Worm (Caenorhabditis elegans) whole organism, late embryonic: ENCODE measurements around the gene grl-9.

Source experiments
- ahr-1 ChIP-seq: sonication (generic microtip); optimal IDR thresholded peaks from 2 replicates; lab custom pipeline; 2016; ENCODE audit warnings: missing genetic modification characterization, missing compliant biosample characterization
- ama-1 ChIP-seq: fragments of 150-350 bp; optimal IDR thresholded peaks from 2 replicates; lab custom pipeline; 2014
- elt-2 ChIP-seq: sonication (generic microtip); optimal IDR thresholded peaks from 2 replicates; lab custom pipeline; 2016; ENCODE audit warnings: missing genetic modification reagents, missing genetic modification characterization, missing compliant biosample characterization
- ets-4 ChIP-seq: sonication (generic microtip); optimal IDR thresholded peaks from 2 replicates; lab custom pipeline; 2016; ENCODE audit warnings: missing genetic modification characterization, missing compliant biosample characterization
- hlh-13 ChIP-seq: fragments of 200-800 bp; sonication (Bioruptor generic); optimal IDR thresholded peaks from 2 replicates; lab custom pipeline; 2018; ENCODE audit warnings: mild to moderate bottlenecking, missing genetic modification characterization, missing compliant biosample characterization
- lin-11 ChIP-seq: fragments of 200-800 bp; sonication (Bioruptor generic); optimal IDR thresholded peaks from 2 replicates; lab custom pipeline; 2018; ENCODE audit warnings: mild to moderate bottlenecking, missing genetic modification characterization, missing compliant biosample characterization
- npax-4 ChIP-seq: sonication (generic microtip); optimal IDR thresholded peaks from 2 replicates; lab custom pipeline; 2016; ENCODE audit warnings: missing genetic modification characterization, missing compliant biosample characterization
- unc-3 ChIP-seq, 2 experiments: fragments of 200-800 bp in 1 of 2; sonication (Bioruptor generic) in 1 of 2; sonication (generic microtip) in 1 of 2; conservative IDR thresholded peaks in 1 of 2; optimal IDR thresholded peaks in 1 of 2; 2 replicates each; pipeline versions ENCODE4 v1.3.6 to Lab custom; 2016 to 2022; ENCODE audit warnings: missing compliant biosample characterization in 2 of 2, missing genetic modification characterization in 2 of 2, missing genetic modification reagents in 1 of 2
- unc-42 ChIP-seq: sonication (generic microtip); optimal IDR thresholded peaks from 2 replicates; lab custom pipeline; 2016; ENCODE audit warnings: missing genotype, missing genetic modification characterization, missing compliant biosample characterization

DNA sequence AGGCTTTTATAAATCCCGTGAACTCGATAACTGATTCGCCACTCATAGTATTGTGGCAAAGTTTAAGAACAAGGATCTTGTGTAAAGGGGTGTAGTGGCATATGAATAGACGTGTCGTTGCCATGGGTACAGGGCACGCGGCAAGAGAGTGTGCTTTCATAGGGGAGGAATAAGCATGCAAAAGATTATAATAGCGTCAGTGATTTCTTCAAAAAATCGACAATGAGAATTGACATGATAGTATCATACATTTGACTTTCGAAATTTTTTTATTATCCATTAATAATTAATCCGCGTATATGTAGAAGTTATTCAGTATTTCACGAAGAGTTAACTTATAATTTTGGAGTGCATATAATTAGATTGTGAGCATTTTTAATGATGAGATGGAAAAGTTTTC, 33.5 kb upstream of the grl-9 start, which contains the start of gene bbs-8:
- TF ChIP-seq ahr-1 (tag; lab: Kevin White, UChicago) = no peak
- TF ChIP-seq ets-4 (tag; lab: Kevin White, UChicago) = no peak
- TF ChIP-seq npax-4 (tag; lab: Kevin White, UChicago) = no peak
- TF ChIP-seq elt-2 (tag; lab: Kevin White, UChicago) = no peak
- TF ChIP-seq unc-3 (GFP tag; conservative IDR thresholded peaks at IDR 0.05; lab: Robert Waterston, UW) = no peak
- no peak for TF ChIP-seq unc-3 (tag; optimal IDR thresholded peaks at IDR 0.05; lab: Kevin White, UChicago)
- TF ChIP-seq hlh-13 (GFP tag; lab: Kevin White, UChicago) = no peak
- TF ChIP-seq unc-42 (tag; lab: Kevin White, UChicago) = no peak
- TF ChIP-seq ama-1 = no peak
- TF ChIP-seq lin-11 (tag; lab: Kevin White, UChicago) = no peak
